Fruit fly (Drosophila melanogaster) whole organism, embryonic: ENCODE measurements around the gene CG1840.

ENCODE experiments used
- CG10209 ChIP-seq: fragments of 200-800 bp; sonication (Bioruptor generic); optimal IDR thresholded peaks from 3 replicates; lab custom pipeline; 2017; ENCODE audit warnings: missing biosample characterization, mild to moderate bottlenecking, missing genetic modification characterization, missing genetic modification reagents
- CG10366 ChIP-seq: fragments of 200-800 bp; sonication (Bioruptor generic); IDR thresholded peaks from 2 replicates; pipeline ENCODE4 v1.3.6; 2022; ENCODE audit warnings: missing biosample characterization, missing genetic modification characterization
- CG11723 ChIP-seq: fragments of 200-800 bp; sonication (Bioruptor generic); optimal IDR thresholded peaks from 2 replicates; lab custom pipeline; 2017; ENCODE audit warnings: missing biosample characterization, mild to moderate bottlenecking, missing genetic modification characterization
- CG12299 ChIP-seq: fragments of 200-800 bp; sonication (Bioruptor generic); optimal IDR thresholded peaks from 2 replicates; lab custom pipeline; 2018; ENCODE audit warnings: missing biosample characterization, mild to moderate bottlenecking, missing genetic modification characterization
- CG13424 ChIP-seq: fragments of 200-800 bp; sonication (Bioruptor generic); optimal IDR thresholded peaks from 2 replicates; lab custom pipeline; 2019; ENCODE audit warnings: missing biosample characterization, mild to moderate bottlenecking, missing genetic modification characterization, moderate library complexity
- CG13775 ChIP-seq: fragments of 200-800 bp; sonication (Bioruptor generic); optimal IDR thresholded peaks from 3 replicates; lab custom pipeline; 2017; ENCODE audit warnings: missing biosample characterization, mild to moderate bottlenecking, missing genetic modification characterization
- CG13894 ChIP-seq: fragments of 200-800 bp; sonication (Bioruptor generic); optimal IDR thresholded peaks from 3 replicates; lab custom pipeline; 2018; ENCODE audit warnings: missing biosample characterization, mild to moderate bottlenecking, missing genetic modification characterization, moderate library complexity
- CG1529 ChIP-seq: fragments of 200-800 bp; sonication (Bioruptor generic); optimal IDR thresholded peaks from 3 replicates; lab custom pipeline; 2018; ENCODE audit warnings: missing biosample characterization, missing genetic modification characterization
- CG1647 ChIP-seq: fragments of 200-800 bp; sonication (Bioruptor generic); optimal IDR thresholded peaks from 3 replicates; lab custom pipeline; 2016; ENCODE audit warnings: missing biosample characterization, missing genetic modification characterization
- CG16815 ChIP-seq: fragments of 200-800 bp; sonication (Bioruptor generic); optimal IDR thresholded peaks from 3 replicates; lab custom pipeline; 2017; ENCODE audit warnings: missing biosample characterization, mild to moderate bottlenecking, missing genetic modification characterization
- CG2116 ChIP-seq: fragments of 200-800 bp; sonication (Bioruptor generic); optimal IDR thresholded peaks from 3 replicates; lab custom pipeline; 2018; ENCODE audit warnings: missing biosample characterization, mild to moderate bottlenecking, missing genetic modification characterization
- CG6272 ChIP-seq: fragments of 200-800 bp; sonication (Bioruptor generic); IDR thresholded peaks from 2 replicates; pipeline ENCODE4 v1.3.6; 2022; ENCODE audit warnings: missing biosample characterization, missing genetic modification characterization
- CG7357 ChIP-seq: fragments of 200-800 bp; sonication (Bioruptor generic); IDR thresholded peaks from 3 replicates; pipeline ENCODE4 v1.3.6; 2022; ENCODE audit warnings: missing biosample characterization, missing genetic modification characterization
- CG7839 ChIP-seq: fragments of 200-800 bp; sonication (Bioruptor generic); optimal IDR thresholded peaks from 3 replicates; lab custom pipeline; 2018; ENCODE audit warnings: missing biosample characterization, mild to moderate bottlenecking, missing genetic modification characterization, moderate library complexity
- CG7987 ChIP-seq: fragments of 200-800 bp; sonication (Bioruptor generic); optimal IDR thresholded peaks from 2 replicates; lab custom pipeline; 2018; ENCODE audit warnings: missing biosample characterization, mild to moderate bottlenecking, missing genetic modification characterization, moderate library complexity
- E2f1 ChIP-seq: fragments of 200-800 bp; sonication (Bioruptor generic); IDR thresholded peaks from 2 replicates; pipeline ENCODE4 v1.3.6; 2022; ENCODE audit warnings: missing biosample characterization, missing genetic modification characterization
- Fer2 ChIP-seq: fragments of 200-800 bp; sonication (Bioruptor generic); optimal IDR thresholded peaks from 2 replicates; lab custom pipeline; 2018; ENCODE audit warnings: missing biosample characterization, mild to moderate bottlenecking, missing genetic modification characterization, moderate library complexity
- H15 ChIP-seq: fragments of 200-800 bp; sonication (Bioruptor generic); IDR thresholded peaks from 3 replicates; pipeline ENCODE4 v1.3.6; 2022; ENCODE audit warnings: missing biosample characterization, missing genetic modification characterization
- HLHmδ ChIP-seq: fragments of 200-800 bp; sonication (Bioruptor generic); optimal IDR thresholded peaks from 2 replicates; lab custom pipeline; 2018; ENCODE audit warnings: missing biosample characterization, mild to moderate bottlenecking, missing genetic modification characterization, moderate library complexity
- HmgD ChIP-seq: fragments of 200-800 bp; sonication (Bioruptor generic); optimal IDR thresholded peaks from 3 replicates; lab custom pipeline; 2016; ENCODE audit warnings: missing biosample characterization, missing genetic modification characterization
- Hsf ChIP-seq: fragments of 200-800 bp; sonication (Bioruptor generic); optimal IDR thresholded peaks from 3 replicates; lab custom pipeline; 2016; ENCODE audit warnings: missing biosample characterization, missing genetic modification characterization
- Kr ChIP-seq: fragments of 200-800 bp; sonication (Bioruptor generic); optimal IDR thresholded peaks from 2 replicates; lab custom pipeline; 2017; ENCODE audit warnings: missing biosample characterization, mild to moderate bottlenecking, missing genetic modification characterization
- Lhr ChIP-seq: fragments of 200-800 bp; sonication (Bioruptor generic); optimal IDR thresholded peaks from 3 replicates; lab custom pipeline; 2017; ENCODE audit warnings: mild to moderate bottlenecking, missing biosample characterization, missing genetic modification reagents, missing genetic modification characterization
- Mes4 ChIP-seq: fragments of 200-800 bp; sonication (Bioruptor generic); optimal IDR thresholded peaks from 2 replicates; lab custom pipeline; 2016; ENCODE audit warnings: missing biosample characterization, missing genetic modification characterization
- Nf-YC ChIP-seq: fragments of 200-800 bp; optimal IDR thresholded peaks from 3 replicates; lab custom pipeline; 2019; ENCODE audit warnings: missing biosample characterization, mild to moderate bottlenecking, missing genetic modification characterization, moderate library complexity
- Oli ChIP-seq: fragments of 200-800 bp; sonication (Bioruptor generic); optimal IDR thresholded peaks from 2 replicates; lab custom pipeline; 2018; ENCODE audit warnings: missing biosample characterization, mild to moderate bottlenecking, missing genetic modification characterization, moderate library complexity
- Spps ChIP-seq: fragments of 200-800 bp; sonication (Bioruptor generic); optimal IDR thresholded peaks from 2 replicates; lab custom pipeline; 2018; ENCODE audit warnings: missing biosample characterization, mild to moderate bottlenecking, missing genetic modification characterization
- TFAM ChIP-seq: fragments of 200-800 bp; sonication (Bioruptor generic); optimal IDR thresholded peaks from 2 replicates; lab custom pipeline; 2017; ENCODE audit warnings: missing biosample characterization, missing genetic modification characterization, inconsistent platforms
- amos ChIP-seq: fragments of 200-800 bp; sonication (Bioruptor generic); IDR thresholded peaks from 2 replicates; pipeline ENCODE4 v1.3.6; 2022; ENCODE audit warnings: missing biosample characterization, missing genetic modification characterization; ENCODE audit not compliant: partially characterized antibody
- bbx ChIP-seq: fragments of 200-800 bp; sonication (Bioruptor generic); IDR thresholded peaks from 2 replicates; pipeline ENCODE4 v1.3.6; 2022; ENCODE audit warnings: missing biosample characterization, missing genetic modification characterization; ENCODE audit not compliant: partially characterized antibody
- cas ChIP-seq: fragments of 200-800 bp; sonication (Bioruptor generic); IDR thresholded peaks from 2 replicates; pipeline ENCODE4 v1.3.6; 2022; ENCODE audit warnings: missing biosample characterization, missing genetic modification characterization
- chm ChIP-seq: fragments of 200-800 bp; sonication (Bioruptor generic); IDR thresholded peaks from 2 replicates; pipeline ENCODE4 v1.3.6; 2022; ENCODE audit warnings: missing biosample characterization, missing genetic modification characterization
- corto ChIP-seq: fragments of 200-800 bp; sonication (Bioruptor generic); optimal IDR thresholded peaks from 2 replicates; lab custom pipeline; 2016; ENCODE audit warnings: missing biosample characterization, mild to moderate bottlenecking, missing genetic modification characterization, moderate library complexity
- crp ChIP-seq, 2 experiments: fragments of 200-800 bp; sonication (Bioruptor generic); optimal IDR thresholded peaks; 2 replicates in 1 of 2; 3 replicates in 1 of 2; lab custom pipeline; 2017; ENCODE audit warnings: missing biosample characterization in 2 of 2, missing genetic modification characterization in 2 of 2, mild to moderate bottlenecking in 1 of 2, moderate library complexity in 1 of 2
- cwo ChIP-seq: fragments of 200-800 bp; sonication (Bioruptor generic); optimal IDR thresholded peaks from 3 replicates; lab custom pipeline; 2017; ENCODE audit warnings: missing biosample characterization, missing genetic modification characterization, mild to moderate bottlenecking, moderate library complexity, missing genetic modification reagents
- gt ChIP-seq: fragments of 200-800 bp; sonication (Bioruptor generic); IDR thresholded peaks from 2 replicates; pipeline ENCODE4 v1.3.6; 2022; ENCODE audit warnings: missing biosample characterization, missing genetic modification characterization
- hth ChIP-seq: fragments of >200 bp; optimal IDR thresholded peaks from 2 replicates; lab custom pipeline; 2017; ENCODE audit warnings: inconsistent platforms
- kay ChIP-seq: fragments of 200-800 bp; sonication (Bioruptor generic); optimal IDR thresholded peaks from 2 replicates; lab custom pipeline; 2016; ENCODE audit warnings: missing biosample characterization, missing genetic modification characterization
- lov ChIP-seq, 2 experiments: fragments of 200-800 bp in 1 of 2; fragments of >200 bp in 1 of 2; sonication (Bioruptor generic) in 1 of 2; IDR thresholded peaks in 1 of 2; optimal IDR thresholded peaks in 1 of 2; 2 replicates in 1 of 2; 3 replicates in 1 of 2; pipeline versions ENCODE4 v1.3.6 to Lab custom; 2017 to 2022; ENCODE audit warnings: missing biosample characterization in 1 of 2, missing genetic modification characterization in 1 of 2
- oc ChIP-seq: fragments of 200-800 bp; sonication (Bioruptor generic); optimal IDR thresholded peaks from 2 replicates; lab custom pipeline; 2018; ENCODE audit warnings: missing biosample characterization, mild to moderate bottlenecking, missing genetic modification characterization, moderate library complexity
- p53 ChIP-seq: fragments of 200-800 bp; sonication (Bioruptor generic); optimal IDR thresholded peaks from 2 replicates; lab custom pipeline; 2016; ENCODE audit warnings: missing biosample characterization, missing genetic modification characterization
- prd ChIP-seq, 3 experiments: fragments of >200 bp in 2 of 3; fragments of 200-800 bp in 1 of 3; sonication (Bioruptor generic) in 1 of 3; optimal IDR thresholded peaks in 2 of 3; IDR thresholded peaks in 1 of 3; 2 replicates in 2 of 3; 3 replicates in 1 of 3; pipeline versions ENCODE4 v1.3.6 to Lab custom; 2017 to 2022; ENCODE audit warnings: missing biosample characterization in 1 of 3, missing genetic modification characterization in 1 of 3
- rib ChIP-seq: fragments of 200-800 bp; sonication (Bioruptor generic); IDR thresholded peaks from 2 replicates; pipeline ENCODE4 v1.3.6; 2022; ENCODE audit warnings: missing biosample characterization, missing genetic modification characterization
- ro ChIP-seq: fragments of 200-800 bp; sonication (Bioruptor generic); IDR thresholded peaks from 2 replicates; pipeline ENCODE4 v1.3.6; 2022; ENCODE audit warnings: missing biosample characterization, missing genetic modification characterization
- sens-2 ChIP-seq: fragments of 200-800 bp; sonication (Bioruptor generic); IDR thresholded peaks from 2 replicates; pipeline ENCODE4 v1.3.6; 2022; ENCODE audit warnings: missing biosample characterization, missing genetic modification characterization
- slp2 ChIP-seq: fragments of 200-800 bp; sonication (Bioruptor generic); optimal IDR thresholded peaks from 2 replicates; lab custom pipeline; 2016; ENCODE audit warnings: missing biosample characterization, missing genetic modification characterization
- sob ChIP-seq: fragments of 200-800 bp; sonication (Bioruptor generic); IDR thresholded peaks from 2 replicates; pipeline ENCODE4 v1.3.6; 2022; ENCODE audit warnings: missing biosample characterization, missing genetic modification characterization
- tap ChIP-seq: fragments of 200-800 bp; optimal IDR thresholded peaks from 3 replicates; lab custom pipeline; 2019; ENCODE audit warnings: missing biosample characterization, mild to moderate bottlenecking, missing genetic modification characterization, moderate library complexity
- tup ChIP-seq: fragments of 200-800 bp; sonication (Bioruptor generic); optimal IDR thresholded peaks from 2 replicates; lab custom pipeline; 2016; ENCODE audit warnings: missing biosample characterization, mild to moderate bottlenecking, missing genetic modification characterization, moderate library complexity
- wdn ChIP-seq: fragments of 200-800 bp; sonication (Bioruptor generic); IDR thresholded peaks from 2 replicates; pipeline ENCODE4 v1.3.6; 2022; ENCODE audit warnings: missing biosample characterization, missing genetic modification characterization

Gene CG1840

DNA sequence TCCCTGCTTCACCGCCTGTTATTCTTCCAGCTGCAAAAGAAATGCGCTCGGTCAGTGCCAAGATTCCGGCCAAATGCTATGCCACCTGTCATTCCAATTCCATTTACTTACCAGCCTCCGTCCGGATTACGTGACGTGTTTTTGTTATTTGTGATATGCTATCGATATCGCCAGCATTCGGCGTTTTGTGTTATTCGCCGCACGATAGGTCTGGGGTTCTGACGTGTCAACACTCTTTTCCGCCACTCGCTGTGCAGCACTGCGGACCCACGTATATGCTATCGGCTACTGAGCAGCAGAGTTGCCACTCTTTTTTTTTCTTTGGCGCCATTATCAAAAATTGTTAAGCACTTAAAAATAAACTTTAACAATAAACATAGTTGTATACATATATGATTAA is 35.8 kb upstream of the CG1840 start, which contains the start of gene p24-1 (continued):
- TF ChIP-seq TFAM (no peak), cwo (GFP tag; lab: Kevin White, UChicago) (no peak), CG2116 (GFP tag; lab: Kevin White, UChicago) (peak; percentile 90), corto (GFP tag; lab: Kevin White, UChicago) (no peak), CG13775 (GFP tag; lab: Kevin White, UChicago) (no peak), Lhr (GFP tag; lab: Kevin White, UChicago) (peak; percentile 11), ro (no peak), kay (GFP tag; lab: Kevin White, UChicago) (peak; percentile 48), CG1529 (GFP tag; lab: Kevin White, UChicago) (no peak), amos (GFP tag; lab: Robert Waterston, UW) (peak; percentile 94), chm (GFP tag; lab: Robert Waterston, UW) (0 out of 2 replicates have a peak, but pooled peaks have one; percentile 44), CG7987 (GFP tag; lab: Kevin White, UChicago) (peak; percentile 26), HmgD (GFP tag; lab: Kevin White, UChicago) (peak; percentile 54), H15 (GFP tag; lab: Robert Waterston, UW) (peak; percentile 13; the same call in 1 of the 3 replicates), crp (GFP tag; optimal IDR thresholded peaks at IDR 0.05; lab: Kevin White, UChicago) (peak in 1 of 2 experiments; percentile 45), wdn (GFP tag; lab: Robert Waterston, UW) (0 out of 2 replicates have a peak, but pooled peaks have one; percentile 32), CG11723 (GFP tag; lab: Kevin White, UChicago) (no peak), Hsf (GFP tag; lab: Kevin White, UChicago) (peak; percentile 48), tap (peak; percentile 12), rib (GFP tag; lab: Robert Waterston, UW) (no peak), tup (GFP tag; lab: Kevin White, UChicago) (no peak), CG10366 (no peak), CG12299 (tag; lab: Kevin White, UChicago) (no peak), CG13424 (peak; percentile 23), CG1647 (GFP tag; lab: Kevin White, UChicago) (peak; percentile 22), p53 (no peak), lov (optimal IDR thresholded peaks at IDR 0.05; lab: Kevin White, UChicago) (no peak), lov (GFP tag; IDR thresholded peaks at IDR 0.05; lab: Robert Waterston, UW) (0 out of 3 replicates have a peak, but pooled peaks have one; percentile 22), prd (optimal IDR thresholded peaks at IDR 0.05; lab: Kevin White, UChicago) (no peak), prd (GFP tag; IDR thresholded peaks at IDR 0.05; lab: Robert Waterston, UW) (peak; percentile 5; the same call in 1 of the 3 replicates), CG16815 (GFP tag; lab: Kevin White, UChicago) (no peak), HLHmδ (GFP tag; lab: Kevin White, UChicago) (no peak), sens-2 (no peak), Fer2 (tag; lab: Kevin White, UChicago) (peak; percentile 13), CG13894 (tag; lab: Kevin White, UChicago) (peak; percentile 71), E2f1 (GFP tag; lab: Robert Waterston, UW) (peak; percentile 20; the same call in 1 of the 2 replicates), CG6272 (GFP tag; lab: Robert Waterston, UW) (no peak), sob (GFP tag; lab: Robert Waterston, UW) (peak; percentile 80), bbx (peak; percentile 93), CG7357 (GFP tag; lab: Robert Waterston, UW) (no peak), Oli (tag; lab: Kevin White, UChicago) (no peak), Nf-YC (peak; percentile 56), gt (GFP tag; lab: Robert Waterston, UW) (no peak), Kr (GFP tag; lab: Kevin White, UChicago) (no peak), cas (no peak), Mes4 (no peak), CG10209 (GFP tag; lab: Kevin White, UChicago) (no peak), oc (no peak), Spps (no peak), slp2 (GFP tag; lab: Kevin White, UChicago) (no peak), hth (lab: Kevin White, UChicago) (no peak), CG7839 (peak; percentile 25)
